Worm (Caenorhabditis elegans) whole organism, young adult: Measurements from ENCODE around the gene T11G6.2.

Source experiments
- B0019.2 ChIP-seq: fragments of 200-800 bp; sonication (Bioruptor generic); conservative IDR thresholded peaks from 2 replicates; pipeline ENCODE4 v1.3.6; 2022; ENCODE audit warnings: missing genetic modification reagents, missing genetic modification characterization, missing compliant biosample characterization
- B0035.1 ChIP-seq: sonication (generic microtip); optimal IDR thresholded peaks from 2 replicates; lab custom pipeline; 2016; ENCODE audit warnings: missing genetic modification characterization, mild to moderate bottlenecking, missing compliant biosample characterization, missing genotype, missing genetic modification reagents
- C06A6.2 ChIP-seq: fragments of 200-800 bp; sonication (Bioruptor generic); conservative IDR thresholded peaks from 2 replicates; pipeline ENCODE4 v1.3.6; 2022; ENCODE audit warnings: missing genetic modification characterization, missing compliant biosample characterization
- F10E7.11 ChIP-seq: sonication (generic microtip); optimal IDR thresholded peaks from 2 replicates; lab custom pipeline; 2017; ENCODE audit warnings: mild to moderate bottlenecking, missing genetic modification characterization, moderate library complexity, missing compliant biosample characterization
- F22D6.2 ChIP-seq: sonication (generic microtip); optimal IDR thresholded peaks from 2 replicates; lab custom pipeline; 2016; ENCODE audit warnings: mild to moderate bottlenecking, missing genetic modification characterization, missing compliant biosample characterization
- F33H1.4 ChIP-seq: fragments of 200-800 bp; sonication (Bioruptor generic); IDR thresholded peaks from 2 replicates; pipeline ENCODE4 v1.3.6; 2022; ENCODE audit warnings: missing genetic modification reagents, missing genetic modification characterization, missing compliant biosample characterization
- F37B4.10 ChIP-seq: fragments of 200-800 bp; sonication (Bioruptor generic); IDR thresholded peaks from 2 replicates; pipeline ENCODE4 v1.3.6; 2022; ENCODE audit warnings: missing genetic modification characterization, missing compliant biosample characterization
- F39B2.1 ChIP-seq: fragments of 200-800 bp; sonication (Bioruptor generic); IDR thresholded peaks from 2 replicates; pipeline ENCODE4 v1.3.6; 2022; ENCODE audit warnings: missing genetic modification reagents, missing genetic modification characterization, missing compliant biosample characterization
- F52B5.7 ChIP-seq: sonication (generic microtip); optimal IDR thresholded peaks from 2 replicates; lab custom pipeline; 2016; ENCODE audit warnings: mild to moderate bottlenecking, missing genetic modification characterization, missing compliant biosample characterization
- F55B11.4 ChIP-seq: sonication (generic microtip); optimal IDR thresholded peaks from 2 replicates; lab custom pipeline; 2016; ENCODE audit warnings: missing compliant biosample characterization, missing genetic modification characterization, borderline replicate concordance; ENCODE audit not compliant: insufficient read depth
- Y53F4B.3 ChIP-seq: fragments of 200-800 bp; sonication (Bioruptor generic); IDR thresholded peaks from 2 replicates; pipeline ENCODE4 v1.3.6; 2022; ENCODE audit warnings: missing genetic modification reagents, missing genetic modification characterization, missing compliant biosample characterization
- Y56A3A.18 ChIP-seq: fragments of 200-800 bp; sonication (Bioruptor generic); IDR thresholded peaks from 2 replicates; pipeline ENCODE4 v1.3.6; 2022; ENCODE audit warnings: missing genetic modification reagents, missing genetic modification characterization, missing compliant biosample characterization
- atf-7 ChIP-seq: sonication (generic microtip); optimal IDR thresholded peaks from 2 replicates; lab custom pipeline; 2017; ENCODE audit warnings: mild to moderate bottlenecking, missing genetic modification characterization, missing compliant biosample characterization
- bed-1 ChIP-seq: fragments of 200-800 bp; sonication (Bioruptor generic); IDR thresholded peaks from 2 replicates; pipeline ENCODE4 v1.3.6; 2022; ENCODE audit warnings: missing genetic modification reagents, missing genetic modification characterization, missing compliant biosample characterization
- cebp-1 ChIP-seq, 2 experiments: fragments of 200-800 bp in 1 of 2; sonication (Bioruptor generic) in 1 of 2; sonication (generic microtip) in 1 of 2; IDR thresholded peaks in 1 of 2; optimal IDR thresholded peaks in 1 of 2; 2 replicates each; pipeline versions ENCODE4 v1.3.6 to Lab custom; 2017 to 2022; ENCODE audit warnings: missing compliant biosample characterization in 2 of 2, missing genetic modification characterization in 2 of 2, mild to moderate bottlenecking in 1 of 2, missing genetic modification reagents in 1 of 2, moderate library complexity in 1 of 2
- ceh-27 ChIP-seq: fragments of 200-800 bp; sonication (Bioruptor generic); optimal IDR thresholded peaks from 2 replicates; lab custom pipeline; 2018; ENCODE audit warnings: mild to moderate bottlenecking, missing genetic modification characterization, moderate library complexity, missing compliant biosample characterization
- ceh-58 ChIP-seq: fragments of 200-800 bp; sonication (Bioruptor generic); IDR thresholded peaks from 2 replicates; pipeline ENCODE4 v1.3.6; 2022; ENCODE audit warnings: missing genetic modification characterization, missing compliant biosample characterization
- ceh-79 ChIP-seq: sonication (generic microtip); optimal IDR thresholded peaks from 2 replicates; lab custom pipeline; 2017; ENCODE audit warnings: mild to moderate bottlenecking, missing genetic modification characterization, missing compliant biosample characterization
- die-1 ChIP-seq: sonication (generic microtip); optimal IDR thresholded peaks from 2 replicates; lab custom pipeline; 2016; ENCODE audit warnings: missing genotype, mild to moderate bottlenecking, missing genetic modification characterization, missing compliant biosample characterization
- efl-1 ChIP-seq: fragments of 150-350 bp; optimal IDR thresholded peaks from 2 replicates; lab custom pipeline; 2014; ENCODE audit warnings: missing biosample characterization, missing genetic modification reagents, missing genetic modification characterization
- egl-18 ChIP-seq: fragments of 200-800 bp; sonication (Bioruptor generic); IDR thresholded peaks from 2 replicates; pipeline ENCODE4 v1.3.6; 2022; ENCODE audit warnings: missing genetic modification reagents, missing genetic modification characterization, missing compliant biosample characterization
- ekl-4 ChIP-seq: fragments of 200-800 bp; sonication (Bioruptor generic); IDR thresholded peaks from 2 replicates; pipeline ENCODE4 v1.3.6; 2022; ENCODE audit warnings: missing genetic modification reagents, missing genetic modification characterization, missing compliant biosample characterization
- fkh-3 ChIP-seq: sonication (generic microtip); optimal IDR thresholded peaks from 2 replicates; lab custom pipeline; 2016; ENCODE audit warnings: mild to moderate bottlenecking, missing genetic modification characterization, missing compliant biosample characterization
- hmg-1.2 ChIP-seq: fragments of 200-800 bp; sonication (Bioruptor generic); IDR thresholded peaks from 2 replicates; pipeline ENCODE4 v1.3.6; 2022; ENCODE audit warnings: missing genetic modification reagents, missing genetic modification characterization, missing compliant biosample characterization
- let-607 ChIP-seq, 2 experiments: fragments of 200-800 bp in 1 of 2; sonication (Bioruptor generic) in 1 of 2; sonication (generic microtip) in 1 of 2; optimal IDR thresholded peaks; 2 replicates each; lab custom pipeline; 2016 to 2018; ENCODE audit warnings: mild to moderate bottlenecking in 2 of 2, missing compliant biosample characterization in 2 of 2, missing genetic modification characterization in 2 of 2, moderate library complexity in 2 of 2, missing genotype in 1 of 2
- lin-26 ChIP-seq: fragments of 200-800 bp; sonication (Bioruptor generic); IDR thresholded peaks from 2 replicates; pipeline ENCODE4 v1.3.6; 2022; ENCODE audit warnings: missing genetic modification reagents, missing genetic modification characterization, missing compliant biosample characterization
- madf-10 ChIP-seq: sonication (generic microtip); optimal IDR thresholded peaks from 2 replicates; lab custom pipeline; 2016; ENCODE audit warnings: mild to moderate bottlenecking, missing genetic modification characterization, missing compliant biosample characterization
- mxl-1 ChIP-seq: sonication (generic microtip); optimal IDR thresholded peaks from 2 replicates; lab custom pipeline; 2016; ENCODE audit warnings: missing genetic modification characterization, missing compliant biosample characterization
- nfya-1 ChIP-seq: sonication (generic microtip); optimal IDR thresholded peaks from 2 replicates; lab custom pipeline; 2017; ENCODE audit warnings: antibody characterized with exemption, missing compliant biosample characterization, missing genetic modification characterization, borderline replicate concordance; ENCODE audit not compliant: insufficient read depth
- nfyb-1 ChIP-seq: fragments of 200-800 bp; sonication (Bioruptor generic); IDR thresholded peaks from 2 replicates; pipeline ENCODE4 v1.3.6; 2022; ENCODE audit warnings: missing genetic modification reagents, missing genetic modification characterization, missing compliant biosample characterization
- nhr-179 ChIP-seq: sonication (generic microtip); optimal IDR thresholded peaks from 2 replicates; lab custom pipeline; 2016; ENCODE audit warnings: mild to moderate bottlenecking, missing genetic modification characterization, missing compliant biosample characterization
- nhr-27 ChIP-seq: fragments of 200-800 bp; sonication (Bioruptor generic); optimal IDR thresholded peaks from 2 replicates; lab custom pipeline; 2018; ENCODE audit warnings: mild to moderate bottlenecking, missing genetic modification characterization, moderate library complexity, missing compliant biosample characterization
- nhr-80 ChIP-seq: sonication (generic microtip); optimal IDR thresholded peaks from 2 replicates; lab custom pipeline; 2016; ENCODE audit warnings: missing genetic modification characterization, missing compliant biosample characterization
- rpc-1 ChIP-seq, 2 experiments: fragments of 150-350 bp in 1 of 2; sonication (generic microtip) in 1 of 2; optimal IDR thresholded peaks; 2 replicates each; lab custom pipeline; 2014 to 2018; ENCODE audit warnings: missing biosample characterization in 1 of 2, missing genetic modification characterization in 1 of 2, missing genetic modification reagents in 1 of 2, missing genotype in 1 of 2
- snpc-3.4 ChIP-seq: sonication (generic microtip); optimal IDR thresholded peaks from 2 replicates; lab custom pipeline; 2017; ENCODE audit warnings: missing genetic modification characterization, mild to moderate bottlenecking, missing compliant biosample characterization, antibody characterized with exemption, moderate library complexity, missing genotype, missing genetic modification reagents
- tbp1 ChIP-seq: fragments of 200-800 bp; sonication (Bioruptor generic); optimal IDR thresholded peaks from 2 replicates; lab custom pipeline; 2018; ENCODE audit warnings: mild to moderate bottlenecking, missing genetic modification characterization, missing compliant biosample characterization
- unc-130 ChIP-seq: sonication (generic microtip); optimal IDR thresholded peaks from 2 replicates; lab custom pipeline; 2016; ENCODE audit warnings: missing genetic modification reagents, missing genetic modification characterization, missing compliant biosample characterization
- ztf-3 ChIP-seq: fragments of 200-800 bp; sonication (Bioruptor generic); optimal IDR thresholded peaks from 2 replicates; lab custom pipeline; 2018; ENCODE audit warnings: mild to moderate bottlenecking, missing genetic modification characterization, missing compliant biosample characterization

The T11G6.2 gene

ce11 chrIV:10815950-10816349 lies 42.3 kb downstream of the T11G6.2 start:
- no peak for TF ChIP-seq B0035.1 (tag; lab: Kevin White, UChicago)
- TF ChIP-seq atf-7 (tag; lab: Kevin White, UChicago) = no peak
- no peak for TF ChIP-seq ekl-4 (GFP tag; lab: Robert Waterston, UW)
- no peak for TF ChIP-seq unc-130 (GFP tag; lab: Kevin White, UChicago)
- TF ChIP-seq lin-26 = 0 out of 2 replicates have a peak, but pooled peaks have one; percentile 21
- TF ChIP-seq ceh-79 = no peak
- TF ChIP-seq B0019.2 (GFP tag; lab: Robert Waterston, UW) = no peak

- TF ChIP-seq tbp1 (no peak), nfyb-1 (GFP tag; lab: Robert Waterston, UW) (no peak), let-607 (tag; optimal IDR thresholded peaks at IDR 0.05; lab: Kevin White, UChicago) (no peak), fkh-3 (tag; lab: Kevin White, UChicago) (no peak), hmg-1.2 (no peak), Y56A3A.18 (no peak), bed-1 (GFP tag; lab: Robert Waterston, UW) (no peak), ceh-27 (GFP tag; lab: Kevin White, UChicago) (no peak), efl-1 (GFP tag; lab: Kevin White, UChicago) (no peak), ekl-4 (GFP tag; lab: Robert Waterston, UW) (no peak), rpc-1 (optimal IDR thresholded peaks at IDR 0.05; lab: Kevin White, UChicago) (no peak), rpc-1 (tag; optimal IDR thresholded peaks at IDR 0.05; lab: Kevin White, UChicago) (no peak), F39B2.1 (no peak), F37B4.10 (GFP tag; lab: Robert Waterston, UW) (no peak)
Measured at ce11 chrIV:10812099-10812498, 46.2 kb downstream of the T11G6.2 start, which contains the start of gene miz-1. Gene miz-1 (plus strand): TSS chrIV:10812399.

ce11 chrIV:10811388-10811787 lies 46.9 kb downstream of the T11G6.2 start:
- TF ChIP-seq ceh-58 (GFP tag; lab: Robert Waterston, UW) (no peak), F55B11.4 (tag; lab: Kevin White, UChicago) (no peak), C06A6.2 (no peak), nhr-27 (tag; lab: Kevin White, UChicago) (no peak), hmg-1.2 (no peak), bed-1 (GFP tag; lab: Robert Waterston, UW) (no peak), mxl-1 (no peak), die-1 (tag; lab: Kevin White, UChicago) (no peak)

ce11 chrIV:10810820-10811219 lies 47.5 kb downstream of the T11G6.2 start:
- no peak for TF ChIP-seq F22D6.2 (tag; lab: Kevin White, UChicago)
- TF ChIP-seq F10E7.11 (tag; lab: Kevin White, UChicago) = no peak
- TF ChIP-seq lin-26 = no peak
- TF ChIP-seq cebp-1 (GFP tag; IDR thresholded peaks at IDR 0.05; lab: Robert Waterston, UW) = no peak
- TF ChIP-seq cebp-1 (tag; optimal IDR thresholded peaks at IDR 0.05; lab: Kevin White, UChicago) = peak; percentile 25
- no peak for TF ChIP-seq nfya-1 (tag; lab: Kevin White, UChicago)
- TF ChIP-seq nhr-80 (tag; lab: Kevin White, UChicago) = peak; percentile 55
- no peak for TF ChIP-seq Y53F4B.3
- TF ChIP-seq nfyb-1 (GFP tag; lab: Robert Waterston, UW) = 0 out of 2 replicates have a peak, but pooled peaks have one; percentile 46
- TF ChIP-seq snpc-3.4 (tag; lab: Kevin White, UChicago) = no peak
- no peak for TF ChIP-seq egl-18 (GFP tag; lab: Robert Waterston, UW)
- no peak for TF ChIP-seq ztf-3 (GFP tag; lab: Kevin White, UChicago)
- no peak for TF ChIP-seq F33H1.4 (GFP tag; lab: Robert Waterston, UW)
- TF ChIP-seq nhr-179 (tag; lab: Kevin White, UChicago) = no peak
- no peak for TF ChIP-seq F52B5.7 (tag; lab: Kevin White, UChicago)
- TF ChIP-seq madf-10 = no peak
